Fruit fly (Drosophila melanogaster): ENCODE data around the gene Cp7Fb.
A peak's percentile ranks its signal among the peaks of the same experiment; 100 is the strongest.

The Cp7Fb gene

dm6 chrX:8523572-8524155 lies 50.0 kb downstream of the Cp7Fb start:
- TF ChIP-seq Camta (GFP tag; optimal IDR thresholded peaks at IDR 0.05) (no peak), zfh1 (GFP tag; IDR thresholded peaks at IDR 0.05) (no peak), CG11696 (GFP tag; IDR thresholded peaks at IDR 0.05) (no peak), sens (GFP tag) (peak; percentile 67), sqz (GFP tag; optimal IDR thresholded peaks at IDR 0.05) (peak; percentile 19), nerfin-1 (tag; optimal IDR thresholded peaks at IDR 0.05) (peak; percentile 88), MBD-R2 (GFP tag; IDR thresholded peaks at IDR 0.05) (no peak), CG16813 (GFP tag; IDR thresholded peaks at IDR 0.05; ENCODE audit: partially characterized antibody) (no peak), crp (GFP tag; optimal IDR thresholded peaks at IDR 0.05) (no peak), CG6791 (GFP tag; IDR thresholded peaks at IDR 0.05; ENCODE audit: partially characterized antibody) (0 out of 3 replicates have a peak, but pooled peaks have one; percentile 15), kni (GFP tag; optimal IDR thresholded peaks at IDR 0.05) (peak; percentile 31), CG2199 (GFP tag; IDR thresholded peaks at IDR 0.05) (no peak), pros (GFP tag; optimal IDR thresholded peaks at IDR 0.05) (peak; percentile 61), caup (GFP tag; optimal IDR thresholded peaks at IDR 0.05; ENCODE audit: severe bottlenecking) (no peak), Hey (tag; optimal IDR thresholded peaks at IDR 0.05) (peak; percentile 60), CG8281 (tag; optimal IDR thresholded peaks at IDR 0.05) (peak; percentile 95)

Data from whole organism, embryonic.